Worm (Caenorhabditis elegans) whole organism, L4 larva: ENCODE results near the gene K08D8.11.
A peak's percentile ranks its signal among the peaks of the same experiment; 100 is the strongest.

Experiments used
- F44E2.7 ChIP-seq: fragments of 200-800 bp; sonication (Bioruptor generic); IDR thresholded peaks from 2 replicates; pipeline ENCODE4 v2.1.2; 2022; ENCODE audit warnings: missing genetic modification characterization, missing compliant biosample characterization
- Y5F2A.4 ChIP-seq: fragments of 200-800 bp; sonication (Bioruptor generic); optimal IDR thresholded peaks from 2 replicates; lab custom pipeline; 2018; ENCODE audit warnings: mild to moderate bottlenecking, missing genetic modification characterization, missing compliant biosample characterization
- ZK337.2 ChIP-seq: fragments of 200-800 bp; sonication (Bioruptor generic); IDR thresholded peaks from 2 replicates; pipeline ENCODE4 v1.3.6; 2022; ENCODE audit warnings: missing genetic modification reagents, missing genetic modification characterization, missing compliant biosample characterization
- ZK546.5 ChIP-seq, 2 experiments: sonication (generic microtip); optimal IDR thresholded peaks; 2 replicates each; lab custom pipeline; 2017; ENCODE audit warnings: missing biosample characterization in 2 of 2, missing genetic modification characterization in 2 of 2
- arid-1 ChIP-seq: fragments of 200-800 bp; sonication (Bioruptor generic); conservative IDR thresholded peaks from 2 replicates; pipeline ENCODE4 v1.3.6; 2022; ENCODE audit warnings: missing genetic modification reagents, missing genetic modification characterization, missing compliant biosample characterization
- ceh-32 ChIP-seq: sonication (generic microtip); optimal IDR thresholded peaks from 2 replicates; lab custom pipeline; 2016; ENCODE audit warnings: mild to moderate bottlenecking, missing genetic modification characterization, missing compliant biosample characterization; ENCODE audit not compliant: poor library complexity
- ceh-62 ChIP-seq: sonication (generic microtip); optimal IDR thresholded peaks from 2 replicates; lab custom pipeline; 2017; ENCODE audit warnings: missing biosample characterization, missing genetic modification characterization
- ctbp-1 ChIP-seq: fragments of 200-800 bp; sonication (Bioruptor generic); IDR thresholded peaks from 2 replicates; pipeline ENCODE4 v1.3.6; 2022; ENCODE audit warnings: missing genetic modification reagents, missing genetic modification characterization, missing compliant biosample characterization
- daf-16 ChIP-seq, 3 experiments: sonication (generic microtip); optimal IDR thresholded peaks; 2 replicates each; lab custom pipeline; 2016 to 2017; ENCODE audit warnings: missing genetic modification characterization in 3 of 3, missing genetic modification reagents in 3 of 3, mild to moderate bottlenecking in 2 of 3, missing compliant biosample characterization in 2 of 3, missing biosample characterization in 1 of 3, moderate library complexity in 1 of 3
- daf-8 ChIP-seq: fragments of 200-800 bp; sonication (Bioruptor generic); IDR thresholded peaks from 2 replicates; pipeline ENCODE4 v1.3.6; 2022; ENCODE audit warnings: missing genetic modification characterization, missing compliant biosample characterization
- dmd-6 ChIP-seq: fragments of 200-800 bp; sonication (Bioruptor generic); IDR thresholded peaks from 2 replicates; pipeline ENCODE4 v1.3.6; 2022; ENCODE audit warnings: missing genetic modification reagents, missing genetic modification characterization, missing compliant biosample characterization
- dmd-9 ChIP-seq: fragments of 200-800 bp; sonication (Bioruptor generic); IDR thresholded peaks from 2 replicates; pipeline ENCODE4 v1.3.6; 2022; ENCODE audit warnings: missing genetic modification reagents, missing genetic modification characterization, missing compliant biosample characterization
- duxl-1 ChIP-seq: sonication (generic microtip); optimal IDR thresholded peaks from 2 replicates; lab custom pipeline; 2016; ENCODE audit warnings: mild to moderate bottlenecking, missing genetic modification characterization, moderate library complexity, missing compliant biosample characterization; ENCODE audit not compliant: poor library complexity
- fkh-10 ChIP-seq: fragments of 150-350 bp; optimal IDR thresholded peaks from 2 replicates; lab custom pipeline; 2014; ENCODE audit warnings: missing biosample characterization, missing genetic modification reagents, missing genetic modification characterization
- fos-1 ChIP-seq: fragments of 150-350 bp; optimal IDR thresholded peaks from 2 replicates; lab custom pipeline; 2014; ENCODE audit warnings: missing biosample characterization, missing genetic modification characterization
- gei-8 ChIP-seq: fragments of 200-800 bp; sonication (Bioruptor generic); optimal IDR thresholded peaks from 2 replicates; lab custom pipeline; 2018; ENCODE audit warnings: mild to moderate bottlenecking, missing genetic modification characterization, missing compliant biosample characterization
- hlh-11 ChIP-seq: fragments of 200-800 bp; sonication (Bioruptor generic); optimal IDR thresholded peaks from 2 replicates; lab custom pipeline; 2018; ENCODE audit warnings: mild to moderate bottlenecking, missing genetic modification characterization, missing compliant biosample characterization
- jun-1 ChIP-seq: fragments of 150-350 bp; optimal IDR thresholded peaks from 2 replicates; lab custom pipeline; 2014; ENCODE audit warnings: missing biosample characterization, missing genetic modification reagents, missing genetic modification characterization
- lir-3 ChIP-seq: sonication (generic microtip); optimal IDR thresholded peaks from 2 replicates; lab custom pipeline; 2016; ENCODE audit warnings: mild to moderate bottlenecking, missing genetic modification characterization, missing compliant biosample characterization
- lsy-2 ChIP-seq, 2 experiments: fragments of 150-350 bp in 1 of 2; sonication (generic microtip) in 1 of 2; optimal IDR thresholded peaks; 2 replicates each; lab custom pipeline; 2014 to 2017; ENCODE audit warnings: missing biosample characterization in 2 of 2, missing genetic modification characterization in 2 of 2
- madf-9 ChIP-seq: fragments of 200-800 bp; sonication (Bioruptor generic); conservative IDR thresholded peaks from 2 replicates; pipeline ENCODE4 v1.3.6; 2022; ENCODE audit warnings: missing genetic modification reagents, missing genetic modification characterization, missing compliant biosample characterization
- mdt-29 ChIP-seq: fragments of 200-800 bp; sonication (Bioruptor generic); IDR thresholded peaks from 2 replicates; pipeline ENCODE4 v1.3.6; 2022; ENCODE audit warnings: missing genetic modification reagents, missing genetic modification characterization, missing compliant biosample characterization
- mep-1 ChIP-seq: fragments of 150-350 bp; sonication (generic microtip); optimal IDR thresholded peaks from 3 replicates; lab custom pipeline; 2014; ENCODE audit warnings: missing biosample characterization, missing genetic modification characterization
- mes-2 ChIP-seq: sonication (generic microtip); optimal IDR thresholded peaks from 2 replicates; lab custom pipeline; 2016; ENCODE audit warnings: missing genotype, mild to moderate bottlenecking, missing genetic modification characterization, missing compliant biosample characterization; ENCODE audit not compliant: poor library complexity, severe bottlenecking
- mxl-2 ChIP-seq: fragments of 200-800 bp; sonication (Bioruptor generic); conservative IDR thresholded peaks from 2 replicates; pipeline ENCODE4 v1.3.6; 2022; ENCODE audit warnings: missing genetic modification reagents, missing genetic modification characterization, missing compliant biosample characterization
- nhr-10 ChIP-seq: fragments of 150-350 bp; optimal IDR thresholded peaks from 2 replicates; lab custom pipeline; 2014; ENCODE audit warnings: missing biosample characterization, missing genetic modification characterization
- nhr-237 ChIP-seq: sonication (generic microtip); optimal IDR thresholded peaks from 2 replicates; lab custom pipeline; 2017; ENCODE audit warnings: missing biosample characterization, missing genetic modification characterization
- nhr-25 ChIP-seq: sonication (generic microtip); optimal IDR thresholded peaks from 2 replicates; lab custom pipeline; 2017; ENCODE audit warnings: missing genetic modification characterization, mild to moderate bottlenecking, missing compliant biosample characterization, antibody characterized with exemption, moderate library complexity, borderline replicate concordance; ENCODE audit not compliant: insufficient read depth
- nhr-28 ChIP-seq: fragments of 150-350 bp; optimal IDR thresholded peaks from 2 replicates; lab custom pipeline; 2014; ENCODE audit warnings: missing biosample characterization, missing genetic modification characterization
- nhr-42 ChIP-seq: fragments of 200-800 bp; sonication (Bioruptor generic); IDR thresholded peaks from 2 replicates; pipeline ENCODE4 v1.3.6; 2022; ENCODE audit warnings: missing genetic modification characterization, missing compliant biosample characterization
- nhr-6 ChIP-seq: fragments of 150-350 bp; optimal IDR thresholded peaks from 2 replicates; lab custom pipeline; 2014; ENCODE audit warnings: missing biosample characterization, missing genetic modification characterization
- nhr-76 ChIP-seq: fragments of 150-350 bp; optimal IDR thresholded peaks from 2 replicates; lab custom pipeline; 2014; ENCODE audit warnings: missing biosample characterization, missing genetic modification characterization
- pha-4 ChIP-seq, 2 experiments: fragments of 150-350 bp in 1 of 2; fragments of 200-800 bp in 1 of 2; sonication (Bioruptor generic) in 1 of 2; IDR thresholded peaks in 1 of 2; optimal IDR thresholded peaks in 1 of 2; 2 replicates each; pipeline versions ENCODE4 v1.3.6 to Lab custom; 2014 to 2022; ENCODE audit warnings: missing genetic modification characterization in 2 of 2, missing genetic modification reagents in 2 of 2, missing biosample characterization in 1 of 2, missing compliant biosample characterization in 1 of 2
- pqm-1 ChIP-seq: sonication (generic microtip); optimal IDR thresholded peaks from 2 replicates; lab custom pipeline; 2017; ENCODE audit warnings: missing biosample characterization, missing genetic modification characterization
- rbr-2 ChIP-seq: sonication (generic microtip); optimal IDR thresholded peaks from 2 replicates; lab custom pipeline; 2016; ENCODE audit warnings: missing genotype, missing genetic modification characterization, missing compliant biosample characterization
- skn-1 ChIP-seq: fragments of 150-350 bp; optimal IDR thresholded peaks from 2 replicates; lab custom pipeline; 2014; ENCODE audit warnings: missing biosample characterization, missing genetic modification characterization
- snpc-4 ChIP-seq: fragments of 150-350 bp; optimal IDR thresholded peaks from 2 replicates; lab custom pipeline; 2014; ENCODE audit warnings: missing biosample characterization, missing genetic modification characterization
- spr-3 ChIP-seq: fragments of 200-800 bp; sonication (Bioruptor generic); optimal IDR thresholded peaks from 2 replicates; lab custom pipeline; 2018; ENCODE audit warnings: mild to moderate bottlenecking, missing genetic modification characterization, missing compliant biosample characterization
- unc-39 ChIP-seq: sonication (generic microtip); optimal IDR thresholded peaks from 2 replicates; lab custom pipeline; 2017; ENCODE audit warnings: missing biosample characterization, missing genetic modification characterization
- unc-62 ChIP-seq, 3 experiments: fragments of 150-350 bp in 1 of 3; sonication (generic microtip); optimal IDR thresholded peaks in 2 of 3; peaks in 1 of 3; 1 replicate in 1 of 3; 2 replicates in 2 of 3; lab custom pipeline; 2014 to 2017; ENCODE audit warnings: missing biosample characterization in 3 of 3, missing genetic modification characterization in 3 of 3, missing genetic modification reagents in 3 of 3, missing genotype in 1 of 3
- ztf-11 ChIP-seq: fragments of 150-350 bp; optimal IDR thresholded peaks from 2 replicates; lab custom pipeline; 2014; ENCODE audit warnings: missing biosample characterization, missing genetic modification characterization
- ztf-7 ChIP-seq: fragments of 150-350 bp; optimal IDR thresholded peaks from 2 replicates; lab custom pipeline; 2014; ENCODE audit warnings: missing biosample characterization, missing genetic modification characterization

Gene K08D8.11

DNA sequence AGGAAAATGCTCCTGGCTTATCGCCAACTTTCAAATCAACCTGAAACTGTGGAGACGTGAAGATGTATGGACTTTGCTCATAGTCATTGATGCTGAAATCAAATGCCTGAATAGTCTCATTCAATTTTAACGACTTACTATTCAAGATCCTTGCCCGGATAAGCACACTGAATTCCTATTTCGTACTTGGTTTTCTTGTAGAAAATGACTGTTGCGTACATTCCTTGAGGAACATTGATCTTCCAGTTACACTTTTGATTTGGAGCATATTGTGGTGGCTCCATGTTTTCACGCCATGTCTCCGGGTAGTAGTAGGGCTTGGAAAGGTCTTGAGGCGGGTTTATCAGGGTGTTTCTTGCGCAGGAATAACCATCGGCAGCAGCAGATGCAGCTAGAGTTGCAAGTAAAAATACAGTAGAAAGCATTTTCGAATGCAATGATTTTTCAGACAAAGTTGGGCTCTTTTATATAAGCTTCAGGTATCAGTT, 19.5 kb downstream of the K08D8.11 start, which contains the start of gene irg-6:
Gene irg-6, minus strand, starts transcription at position 438 of the 488 bp plus-strand sequence.
- TF ChIP-seq daf-8 (GFP tag; lab: Robert Waterston, UW) (no peak), unc-62 (GFP tag; optimal IDR thresholded peaks at IDR 0.05 in 1 of 2; lab: Kevin White, UChicago) (peak in 1 of 2 experiments; percentile 97), unc-62 (tag; optimal IDR thresholded peaks at IDR 0.05; lab: Kevin White, UChicago) (no peak)

- TF ChIP-seq snpc-4 (no peak), ctbp-1 (GFP tag; lab: Robert Waterston, UW) (no peak), nhr-25 (tag; lab: Kevin White, UChicago) (no peak), ZK337.2 (GFP tag; lab: Robert Waterston, UW) (no peak), nhr-10 (tag; lab: Kevin White, UChicago) (no peak), mdt-29 (GFP tag; lab: Robert Waterston, UW) (no peak), lsy-2 (tag; optimal IDR thresholded peaks at IDR 0.05; lab: Kevin White, UChicago) (no peak), gei-8 (GFP tag; lab: Kevin White, UChicago) (no peak), ztf-11 (tag; lab: Kevin White, UChicago) (no peak), nhr-76 (tag; lab: Kevin White, UChicago) (no peak), skn-1 (tag; lab: Kevin White, UChicago) (no peak), nhr-6 (tag; lab: Kevin White, UChicago) (no peak), arid-1 (GFP tag; lab: Robert Waterston, UW) (no peak), unc-39 (no peak), madf-9 (no peak), fkh-10 (GFP tag; lab: Kevin White, UChicago) (no peak), mxl-2 (GFP tag; lab: Robert Waterston, UW) (no peak), pha-4 (GFP tag; IDR thresholded peaks at IDR 0.05; lab: Robert Waterston, UW) (no peak), pha-4 (tag; optimal IDR thresholded peaks at IDR 0.05; lab: Kevin White, UChicago) (no peak)
Measured at ce11 chrIV:12915479-12915878, 20.4 kb downstream of the K08D8.11 start, which contains the start of gene srz-15. srz-15 (plus strand) TSS chrIV:12915779.

DNA sequence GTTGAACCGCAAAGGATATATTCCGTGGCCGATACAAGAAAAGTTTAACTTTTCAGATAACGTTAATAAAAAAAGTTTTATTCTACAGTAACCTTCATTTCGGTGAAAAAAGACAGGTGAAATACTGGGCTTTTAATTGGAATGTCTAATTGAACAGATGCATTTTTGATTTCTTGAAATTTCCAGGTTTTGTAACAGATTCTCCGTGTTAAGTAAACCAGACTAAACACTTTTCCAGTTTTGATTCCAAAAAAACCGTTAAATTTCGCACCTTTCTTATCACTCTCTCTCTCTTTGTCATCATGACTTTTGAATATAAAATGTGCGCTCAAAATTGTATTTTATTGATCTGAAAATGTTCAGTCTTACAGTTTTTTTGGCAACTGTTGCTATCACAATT, 23.2 kb downstream of the K08D8.11 start, which contains the start of gene C32H11.3:
Gene C32H11.3, plus strand, starts transcription at position 301 of the 400 bp plus-strand sequence.
- TF ChIP-seq ceh-62 (no peak), spr-3 (GFP tag; lab: Kevin White, UChicago) (no peak), nhr-42 (GFP tag; lab: Robert Waterston, UW) (no peak), mes-2 (tag; lab: Kevin White, UChicago) (no peak), ceh-32 (tag; lab: Kevin White, UChicago) (no peak), unc-62 (GFP tag; optimal IDR thresholded peaks at IDR 0.05 in 1 of 2; lab: Kevin White, UChicago) (no peak), unc-62 (tag; optimal IDR thresholded peaks at IDR 0.05; lab: Kevin White, UChicago) (no peak), Y5F2A.4 (no peak), ztf-7 (tag; lab: Kevin White, UChicago) (no peak)

- TF ChIP-seq mep-1 (tag; lab: Kevin White, UChicago) (no peak), pqm-1 (peak; percentile 25), spr-3 (GFP tag; lab: Kevin White, UChicago) (no peak), ZK546.5 (tag; optimal IDR thresholded peaks at IDR 0.05; lab: Kevin White, UChicago) (no peak), lsy-2 (tag; optimal IDR thresholded peaks at IDR 0.05; lab: Kevin White, UChicago) (no peak), jun-1 (tag; lab: Kevin White, UChicago) (no peak), hlh-11 (no peak), duxl-1 (tag; lab: Kevin White, UChicago) (no peak), dmd-6 (GFP tag; lab: Robert Waterston, UW) (peak; percentile 69), dmd-9 (GFP tag; lab: Robert Waterston, UW) (no peak), F44E2.7 (GFP tag; lab: Robert Waterston, UW) (no peak), nhr-25 (tag; lab: Kevin White, UChicago) (no peak), unc-62 (GFP tag; optimal IDR thresholded peaks at IDR 0.05 in 1 of 2; lab: Kevin White, UChicago) (peak in 1 of 2 experiments; percentile 22), unc-62 (tag; optimal IDR thresholded peaks at IDR 0.05; lab: Kevin White, UChicago) (no peak), fos-1 (tag; lab: Kevin White, UChicago) (no peak), daf-16 (GFP tag; optimal IDR thresholded peaks at IDR 0.05; lab: Kevin White, UChicago) (no peak), daf-16 (tag; optimal IDR thresholded peaks at IDR 0.05; lab: Kevin White, UChicago) (peak; percentile 34), gei-8 (GFP tag; lab: Kevin White, UChicago) (no peak), nhr-237 (tag; lab: Kevin White, UChicago) (no peak), ZK337.2 (GFP tag; lab: Robert Waterston, UW) (no peak), mdt-29 (GFP tag; lab: Robert Waterston, UW) (no peak), nhr-28 (tag; lab: Kevin White, UChicago) (peak; percentile 66), lir-3 (tag; lab: Kevin White, UChicago) (no peak), pha-4 (GFP tag; IDR thresholded peaks at IDR 0.05; lab: Robert Waterston, UW) (no peak), pha-4 (tag; optimal IDR thresholded peaks at IDR 0.05; lab: Kevin White, UChicago) (no peak), rbr-2 (no peak)
Measured at ce11 chrIV:12920553-12920952, 25.5 kb downstream of the K08D8.11 start.
